Fruit fly (Drosophila melanogaster) whole organism, embryonic: ENCODE data around the gene MICAL-like.
A peak's percentile ranks its signal among the peaks of the same experiment; 100 is the strongest.

Experiments
- C15 ChIP-seq: fragments of 200-800 bp; sonication (Bioruptor generic); IDR thresholded peaks from 3 replicates; pipeline ENCODE4 v1.3.6; 2022; ENCODE audit warnings: missing biosample characterization, missing genetic modification characterization
- CG10147 ChIP-seq: fragments of 200-800 bp; sonication (Bioruptor generic); optimal IDR thresholded peaks from 2 replicates; lab custom pipeline; 2019; ENCODE audit warnings: missing biosample characterization, mild to moderate bottlenecking, missing genetic modification characterization, moderate library complexity
- CG10979 ChIP-seq: fragments of 200-800 bp; sonication (Bioruptor generic); optimal IDR thresholded peaks from 2 replicates; lab custom pipeline; 2018; ENCODE audit warnings: missing biosample characterization, mild to moderate bottlenecking, missing genetic modification characterization, moderate library complexity
- CG12219 ChIP-seq: fragments of 200-800 bp; sonication (Bioruptor generic); optimal IDR thresholded peaks from 3 replicates; lab custom pipeline; 2018; ENCODE audit warnings: missing biosample characterization, mild to moderate bottlenecking, missing genetic modification characterization
- CG13775 ChIP-seq: fragments of 200-800 bp; sonication (Bioruptor generic); optimal IDR thresholded peaks from 3 replicates; lab custom pipeline; 2017; ENCODE audit warnings: missing biosample characterization, mild to moderate bottlenecking, missing genetic modification characterization
- CG15073 ChIP-seq: fragments of 200-800 bp; sonication (Bioruptor generic); optimal IDR thresholded peaks from 2 replicates; lab custom pipeline; 2016; ENCODE audit warnings: missing biosample characterization, missing genetic modification characterization
- CG17612 ChIP-seq: fragments of 200-800 bp; sonication (Bioruptor generic); IDR thresholded peaks from 2 replicates; pipeline ENCODE4 v1.3.6; 2022; ENCODE audit warnings: missing biosample characterization, missing genetic modification characterization
- CG2875 ChIP-seq: fragments of 200-800 bp; sonication (Bioruptor generic); optimal IDR thresholded peaks from 2 replicates; lab custom pipeline; 2017; ENCODE audit warnings: missing biosample characterization, mild to moderate bottlenecking, missing genetic modification characterization, missing genetic modification reagents
- CG31441 ChIP-seq: fragments of 200-800 bp; sonication (Bioruptor generic); IDR thresholded peaks from 2 replicates; pipeline ENCODE4 v1.3.6; 2022; ENCODE audit warnings: missing biosample characterization, missing genetic modification characterization
- CG34224 ChIP-seq: fragments of 200-800 bp; sonication (Bioruptor generic); IDR thresholded peaks from 3 replicates; pipeline ENCODE4 v1.3.6; 2022; ENCODE audit warnings: missing biosample characterization, missing genetic modification characterization; ENCODE audit not compliant: partially characterized antibody
- CG6175 ChIP-seq: fragments of 200-800 bp; sonication (Bioruptor generic); IDR thresholded peaks from 3 replicates; pipeline ENCODE4 v1.3.6; 2022; ENCODE audit warnings: missing biosample characterization, missing genetic modification characterization
- CG6765 ChIP-seq: fragments of 200-800 bp; sonication (Bioruptor generic); optimal IDR thresholded peaks from 3 replicates; lab custom pipeline; 2017; ENCODE audit warnings: missing biosample characterization, mild to moderate bottlenecking, missing genetic modification characterization
- CG7839 ChIP-seq: fragments of 200-800 bp; sonication (Bioruptor generic); optimal IDR thresholded peaks from 3 replicates; lab custom pipeline; 2018; ENCODE audit warnings: missing biosample characterization, mild to moderate bottlenecking, missing genetic modification characterization, moderate library complexity
- D ChIP-seq, 2 experiments: fragments of 200-800 bp in 1 of 2; fragments of >200 bp in 1 of 2; sonication (Bioruptor generic) in 1 of 2; optimal IDR thresholded peaks; 2 replicates in 1 of 2; 3 replicates in 1 of 2; lab custom pipeline; 2017; ENCODE audit warnings: mild to moderate bottlenecking in 1 of 2, missing biosample characterization in 1 of 2, missing genetic modification characterization in 1 of 2, missing genetic modification reagents in 1 of 2
- Dad ChIP-seq: fragments of 200-800 bp; sonication (Bioruptor generic); optimal IDR thresholded peaks from 3 replicates; lab custom pipeline; 2016; ENCODE audit warnings: missing biosample characterization, missing genetic modification characterization
- Dek ChIP-seq: fragments of 200-800 bp; sonication (Bioruptor generic); optimal IDR thresholded peaks from 3 replicates; lab custom pipeline; 2019; ENCODE audit warnings: missing biosample characterization, mild to moderate bottlenecking, missing genetic modification characterization, moderate library complexity
- Dp ChIP-seq: fragments of 200-800 bp; sonication (Bioruptor generic); optimal IDR thresholded peaks from 2 replicates; lab custom pipeline; 2018; ENCODE audit warnings: missing biosample characterization, mild to moderate bottlenecking, missing genetic modification characterization, moderate library complexity
- Fer1 ChIP-seq: fragments of 200-800 bp; sonication (Bioruptor generic); optimal IDR thresholded peaks from 2 replicates; lab custom pipeline; 2017; ENCODE audit warnings: missing biosample characterization, mild to moderate bottlenecking, missing genetic modification characterization
- HHEX ChIP-seq: fragments of 200-800 bp; sonication (Bioruptor generic); optimal IDR thresholded peaks from 3 replicates; lab custom pipeline; 2017; ENCODE audit warnings: missing biosample characterization, mild to moderate bottlenecking, missing genetic modification characterization, missing genetic modification reagents
- HLH4C ChIP-seq: fragments of 200-800 bp; sonication (Bioruptor generic); IDR thresholded peaks from 3 replicates; pipeline ENCODE4 v1.3.6; 2022; ENCODE audit warnings: missing biosample characterization, missing genetic modification characterization; ENCODE audit not compliant: partially characterized antibody
- HmgZ ChIP-seq: fragments of 200-800 bp; sonication (Bioruptor generic); optimal IDR thresholded peaks from 2 replicates; lab custom pipeline; 2018; ENCODE audit warnings: missing biosample characterization, mild to moderate bottlenecking, missing genetic modification characterization
- Hsf ChIP-seq: fragments of 200-800 bp; sonication (Bioruptor generic); optimal IDR thresholded peaks from 3 replicates; lab custom pipeline; 2016; ENCODE audit warnings: missing biosample characterization, missing genetic modification characterization
- Lpt ChIP-seq: fragments of >200 bp; optimal IDR thresholded peaks from 2 replicates; lab custom pipeline; 2018; ENCODE audit warnings: missing biosample characterization, missing genetic modification characterization
- NFAT ChIP-seq: fragments of 200-800 bp; sonication (Bioruptor generic); IDR thresholded peaks from 2 replicates; pipeline ENCODE4 v1.3.6; 2022; ENCODE audit warnings: missing biosample characterization, missing genetic modification characterization
- Oaz ChIP-seq: fragments of 200-800 bp; sonication (Bioruptor generic); IDR thresholded peaks from 2 replicates; pipeline ENCODE4 v1.3.6; 2022; ENCODE audit warnings: missing biosample characterization, missing genetic modification characterization
- Oli ChIP-seq: fragments of 200-800 bp; sonication (Bioruptor generic); optimal IDR thresholded peaks from 2 replicates; lab custom pipeline; 2018; ENCODE audit warnings: missing biosample characterization, mild to moderate bottlenecking, missing genetic modification characterization, moderate library complexity
- Side ChIP-seq: fragments of 200-800 bp; sonication (Bioruptor generic); optimal IDR thresholded peaks from 2 replicates; lab custom pipeline; 2016; ENCODE audit warnings: missing biosample characterization, missing genetic modification characterization
- Sin3A ChIP-seq: fragments of >200 bp; optimal IDR thresholded peaks from 2 replicates; lab custom pipeline; 2018
- Sry-δ ChIP-seq: fragments of 200-800 bp; sonication (Bioruptor generic); optimal IDR thresholded peaks from 2 replicates; lab custom pipeline; 2016; ENCODE audit warnings: missing biosample characterization, missing genetic modification characterization
- ab ChIP-seq: fragments of 200-800 bp; sonication (Bioruptor generic); optimal IDR thresholded peaks from 2 replicates; lab custom pipeline; 2016; ENCODE audit warnings: missing biosample characterization, missing genetic modification characterization
- ac ChIP-seq: fragments of 200-800 bp; sonication (Bioruptor generic); optimal IDR thresholded peaks from 3 replicates; lab custom pipeline; 2017; ENCODE audit warnings: missing biosample characterization, mild to moderate bottlenecking, missing genetic modification characterization
- ara ChIP-seq: fragments of 200-800 bp; sonication (Bioruptor generic); IDR thresholded peaks from 2 replicates; pipeline ENCODE4 v1.3.6; 2022; ENCODE audit warnings: missing biosample characterization, missing genetic modification characterization
- ase ChIP-seq: fragments of 200-800 bp; sonication (Bioruptor generic); IDR thresholded peaks from 3 replicates; pipeline ENCODE4 v1.3.6; 2022; ENCODE audit warnings: missing biosample characterization, missing genetic modification characterization
- br ChIP-seq: fragments of >200 bp; optimal IDR thresholded peaks from 2 replicates; lab custom pipeline; 2017
- btn ChIP-seq: fragments of 200-800 bp; sonication (Bioruptor generic); optimal IDR thresholded peaks from 2 replicates; lab custom pipeline; 2016; ENCODE audit warnings: missing biosample characterization, missing genetic modification characterization
- dan ChIP-seq: fragments of 200-800 bp; sonication (Bioruptor generic); IDR thresholded peaks from 2 replicates; pipeline ENCODE4 v1.3.6; 2022; ENCODE audit warnings: missing biosample characterization, missing genetic modification characterization
- dati ChIP-seq: fragments of 200-800 bp; sonication (Bioruptor generic); IDR thresholded peaks from 2 replicates; pipeline ENCODE4 v1.3.6; 2022; ENCODE audit warnings: missing biosample characterization, missing genetic modification characterization
- disco-r ChIP-seq: fragments of 200-800 bp; sonication (Bioruptor generic); optimal IDR thresholded peaks from 2 replicates; lab custom pipeline; 2016; ENCODE audit warnings: missing biosample characterization, missing genetic modification characterization
- eve ChIP-seq, 2 experiments: fragments of >200 bp; optimal IDR thresholded peaks; 2 replicates each; lab custom pipeline; 2017; ENCODE audit warnings: missing biosample characterization in 2 of 2, missing genetic modification characterization in 2 of 2
- gfzf ChIP-seq: fragments of 200-800 bp; sonication (Bioruptor generic); optimal IDR thresholded peaks from 2 replicates; lab custom pipeline; 2016; ENCODE audit warnings: missing biosample characterization, mild to moderate bottlenecking, missing genetic modification characterization, moderate library complexity
- grau ChIP-seq: fragments of 200-800 bp; optimal IDR thresholded peaks from 3 replicates; lab custom pipeline; 2019; ENCODE audit warnings: missing biosample characterization, mild to moderate bottlenecking, missing genetic modification characterization, moderate library complexity
- hth ChIP-seq: fragments of >200 bp; optimal IDR thresholded peaks from 2 replicates; lab custom pipeline; 2017; ENCODE audit warnings: inconsistent platforms
- jigr1 ChIP-seq: fragments of 200-800 bp; sonication (Bioruptor generic); IDR thresholded peaks from 3 replicates; pipeline ENCODE4 v1.3.6; 2022; ENCODE audit warnings: missing biosample characterization, missing genetic modification characterization
- kay ChIP-seq: fragments of 200-800 bp; sonication (Bioruptor generic); optimal IDR thresholded peaks from 2 replicates; lab custom pipeline; 2016; ENCODE audit warnings: missing biosample characterization, missing genetic modification characterization
- nau ChIP-seq: fragments of 200-800 bp; sonication (Bioruptor generic); optimal IDR thresholded peaks from 3 replicates; lab custom pipeline; 2017; ENCODE audit warnings: missing biosample characterization, mild to moderate bottlenecking, missing genetic modification characterization, missing genetic modification reagents
- nerfin-2 ChIP-seq: fragments of 200-800 bp; sonication (Bioruptor generic); IDR thresholded peaks from 2 replicates; pipeline ENCODE4 v1.3.6; 2022; ENCODE audit warnings: missing biosample characterization, missing genetic modification characterization; ENCODE audit not compliant: partially characterized antibody
- onecut ChIP-seq: fragments of 200-800 bp; sonication (Bioruptor generic); IDR thresholded peaks from 2 replicates; pipeline ENCODE4 v1.3.6; 2022; ENCODE audit warnings: missing biosample characterization, missing genetic modification characterization
- pnt ChIP-seq: fragments of 200-800 bp; sonication (Bioruptor generic); optimal IDR thresholded peaks from 3 replicates; lab custom pipeline; 2016; ENCODE audit warnings: missing biosample characterization, missing genetic modification characterization
- pum ChIP-seq: fragments of 200-800 bp; sonication (Bioruptor generic); optimal IDR thresholded peaks from 2 replicates; lab custom pipeline; 2016; ENCODE audit warnings: missing biosample characterization, missing genetic modification characterization
- slp2 ChIP-seq: fragments of 200-800 bp; sonication (Bioruptor generic); optimal IDR thresholded peaks from 2 replicates; lab custom pipeline; 2016; ENCODE audit warnings: missing biosample characterization, missing genetic modification characterization
- vnd ChIP-seq: fragments of 200-800 bp; sonication (Bioruptor generic); IDR thresholded peaks from 3 replicates; pipeline ENCODE4 v1.3.6; 2022; ENCODE audit warnings: missing biosample characterization, missing genetic modification characterization; ENCODE audit not compliant: partially characterized antibody
- wek ChIP-seq: fragments of 200-800 bp; sonication (Bioruptor generic); optimal IDR thresholded peaks from 3 replicates; lab custom pipeline; 2018; ENCODE audit warnings: missing biosample characterization, mild to moderate bottlenecking, missing genetic modification characterization, moderate library complexity
- zf30C ChIP-seq: fragments of 200-800 bp; sonication (Bioruptor generic); optimal IDR thresholded peaks from 3 replicates; lab custom pipeline; 2018; ENCODE audit warnings: missing biosample characterization, mild to moderate bottlenecking, missing genetic modification characterization

MICAL-like gene

dm6 chr3L:13046758-13047157, 31.6 kb upstream of the MICAL-like start, which contains the start of gene CG11279 (continued):
- TF ChIP-seq Fer1 (GFP tag; lab: Kevin White, UChicago) = no peak
- TF ChIP-seq CG12219 (GFP tag; lab: Kevin White, UChicago) = no peak
- no peak for TF ChIP-seq hth (lab: Kevin White, UChicago)
- TF ChIP-seq CG15073 (GFP tag; lab: Kevin White, UChicago) = no peak
- TF ChIP-seq slp2 (GFP tag; lab: Kevin White, UChicago) = no peak
- TF ChIP-seq Lpt (GFP tag; lab: Kevin White, UChicago) = no peak
- TF ChIP-seq ac (GFP tag; lab: Kevin White, UChicago) = no peak
- no peak for TF ChIP-seq dati (GFP tag; lab: Robert Waterston, UW)
- TF ChIP-seq Dad (GFP tag; lab: Kevin White, UChicago) = no peak
- no peak for TF ChIP-seq zf30C
- no peak for TF ChIP-seq ab (GFP tag; lab: Kevin White, UChicago)
- peak; percentile 16 for TF ChIP-seq Sin3A (lab: Kevin White, UChicago)
- no peak for TF ChIP-seq Hsf (GFP tag; lab: Kevin White, UChicago)
- no peak for TF ChIP-seq kay (GFP tag; lab: Kevin White, UChicago)
- no peak for TF ChIP-seq btn (GFP tag; lab: Kevin White, UChicago)
- TF ChIP-seq D (optimal IDR thresholded peaks at IDR 0.05; lab: Kevin White, UChicago) = no peak
- no peak for TF ChIP-seq D (GFP tag; optimal IDR thresholded peaks at IDR 0.05; lab: Kevin White, UChicago)
- no peak for TF ChIP-seq pum (GFP tag; lab: Kevin White, UChicago)
- peak; percentile 76 for TF ChIP-seq HLH4C (GFP tag; lab: Robert Waterston, UW)
- TF ChIP-seq onecut = peak; percentile 24; the same call in 1 of the 2 replicates
- no peak for TF ChIP-seq CG10147 (GFP tag; lab: Kevin White, UChicago)
- TF ChIP-seq eve (GFP tag; optimal IDR thresholded peaks at IDR 0.05; lab: Kevin White, UChicago) = no peak
- TF ChIP-seq C15 (GFP tag; lab: Robert Waterston, UW) = no peak
- TF ChIP-seq NFAT (GFP tag; lab: Robert Waterston, UW) = no peak
- TF ChIP-seq HHEX = no peak
- TF ChIP-seq CG6765 = no peak
- TF ChIP-seq HmgZ = peak; percentile 0
- peak; percentile 80 for TF ChIP-seq nerfin-2
- TF ChIP-seq CG7839 (tag; lab: Kevin White, UChicago) = no peak
- peak; percentile 6 for TF ChIP-seq grau (tag; lab: Kevin White, UChicago)
- TF ChIP-seq pnt (GFP tag; lab: Kevin White, UChicago) = no peak
- TF ChIP-seq wek (GFP tag; lab: Kevin White, UChicago) = no peak
- peak; percentile 54; the same call in 1 of the 3 replicates for TF ChIP-seq vnd
- TF ChIP-seq Side (GFP tag; lab: Kevin White, UChicago) = no peak
- TF ChIP-seq nau (GFP tag; lab: Kevin White, UChicago) = no peak
- no peak for TF ChIP-seq ase
- TF ChIP-seq br (lab: Kevin White, UChicago) = no peak
- no peak for TF ChIP-seq ara (GFP tag; lab: Robert Waterston, UW)
- peak; percentile 85 for TF ChIP-seq CG34224 (GFP tag; lab: Robert Waterston, UW)
- TF ChIP-seq CG6175 (GFP tag; lab: Robert Waterston, UW) = no peak
- no peak for TF ChIP-seq CG17612 (GFP tag; lab: Robert Waterston, UW)
- no peak for TF ChIP-seq Oaz (GFP tag; lab: Robert Waterston, UW)
- TF ChIP-seq dan (GFP tag; lab: Robert Waterston, UW) = no peak
- no peak for TF ChIP-seq Dek (tag; lab: Kevin White, UChicago)
- no peak for TF ChIP-seq Oli
- no peak for TF ChIP-seq jigr1
- TF ChIP-seq CG13775 (GFP tag; lab: Kevin White, UChicago) = no peak
- no peak for TF ChIP-seq CG2875 (GFP tag; lab: Kevin White, UChicago)
- peak; percentile 98 for TF ChIP-seq Dp
- no peak for TF ChIP-seq disco-r (GFP tag; lab: Kevin White, UChicago)
- peak; percentile 5 for TF ChIP-seq gfzf (GFP tag; lab: Kevin White, UChicago)
- no peak for TF ChIP-seq CG10979 (tag; lab: Kevin White, UChicago)
- peak; percentile 59 for TF ChIP-seq Sry-δ
- no peak for TF ChIP-seq CG31441 (GFP tag; lab: Robert Waterston, UW)
